Worm (Caenorhabditis elegans): Measurements from ENCODE around the gene ZK418.10.

ZK418.10 gene

DNA sequence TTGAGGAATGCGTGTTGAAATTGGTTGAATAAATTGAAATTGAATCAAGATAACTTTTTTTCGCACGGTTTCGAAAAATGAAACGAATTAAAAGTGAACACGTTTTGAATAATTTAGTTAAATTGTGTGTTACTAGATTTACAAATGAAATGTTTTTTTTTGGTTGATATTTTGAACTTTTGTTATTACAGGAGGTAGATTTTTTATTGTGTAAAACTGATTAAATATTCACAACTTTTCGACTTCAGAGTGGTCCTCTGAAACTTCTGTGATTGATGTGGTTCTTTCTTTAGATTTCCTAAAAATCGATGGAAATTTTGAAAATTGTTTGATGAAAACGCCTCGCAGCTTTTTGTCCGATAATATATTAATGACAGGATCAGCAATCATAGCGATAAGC lies 14.1 kb downstream of the ZK418.10 start, which contains the start of gene ZK418.13:
Gene ZK418.13, minus strand, starts transcription at position 101 of the 400 bp plus-strand sequence.
- TF ChIP-seq ZK546.5 (tag; optimal IDR thresholded peaks at IDR 0.05) (no peak), fos-1 (tag; optimal IDR thresholded peaks at IDR 0.05) (no peak), hmg-11 (tag; optimal IDR thresholded peaks at IDR 0.05) (no peak), ceh-9 (tag; optimal IDR thresholded peaks at IDR 0.05) (no peak)

DNA sequence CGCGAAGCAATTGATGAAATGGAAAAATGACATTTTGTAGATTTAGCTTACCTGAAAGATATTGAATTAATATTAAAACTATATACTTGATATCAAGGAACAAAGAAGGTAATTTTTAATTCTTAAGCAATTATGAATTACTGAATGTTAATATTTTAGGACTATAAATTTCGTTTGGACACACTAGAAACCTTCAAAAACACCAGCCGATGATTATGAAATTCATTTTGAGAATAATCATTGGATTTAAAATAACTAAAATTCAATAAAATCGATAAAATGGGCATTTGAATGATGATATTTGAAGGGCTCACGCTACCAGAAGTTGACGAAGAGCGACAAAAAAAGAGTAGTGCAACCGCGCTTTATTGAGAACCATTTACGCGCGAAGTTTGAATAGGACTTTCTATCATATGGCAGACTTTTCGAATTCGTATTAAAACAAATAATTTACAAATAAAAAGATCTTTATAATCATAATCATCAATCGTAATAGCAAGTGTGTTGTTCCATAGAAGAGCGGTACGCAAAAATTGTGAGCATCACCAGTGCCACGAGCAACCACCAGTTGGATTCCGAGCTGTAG lies 16.6 kb downstream of the ZK418.10 start, which contains the start of gene ZK418.5:
Gene ZK418.5, minus strand, starts transcription at position 51 of the 586 bp plus-strand sequence.
- TF ChIP-seq ceh-9 (tag; optimal IDR thresholded peaks at IDR 0.05), result no peak
- peak; percentile 9 for TF ChIP-seq lin-39 (tag; optimal IDR thresholded peaks at IDR 0.05)
- peak; percentile 14 for TF ChIP-seq nhr-25 (tag; optimal IDR thresholded peaks at IDR 0.05)
- no peak for TF ChIP-seq unc-62 (GFP tag; optimal IDR thresholded peaks at IDR 0.05)
- TF ChIP-seq nfya-1 (tag; optimal IDR thresholded peaks at IDR 0.05; ENCODE audit: insufficient read depth), result peak; percentile 53
- TF ChIP-seq pha-4 (tag; optimal IDR thresholded peaks at IDR 0.05), result peak; percentile 63
- no peak for TF ChIP-seq egl-5 (tag; optimal IDR thresholded peaks at IDR 0.05)
- no peak for TF ChIP-seq ZK546.5 (tag; optimal IDR thresholded peaks at IDR 0.05)
- TF ChIP-seq lin-15B (tag; optimal IDR thresholded peaks at IDR 0.05), result peak; percentile 62
- peak; percentile 16 for TF ChIP-seq R02D3.7 (tag; optimal IDR thresholded peaks at IDR 0.05)
- TF ChIP-seq hmg-11 (tag; optimal IDR thresholded peaks at IDR 0.05), result no peak
- peak; percentile 20 for TF ChIP-seq elt-2 (tag; optimal IDR thresholded peaks at IDR 0.05)
- TF ChIP-seq nhr-23 (tag; optimal IDR thresholded peaks at IDR 0.05), result peak; percentile 34

ce11 chrIII:7072452-7072851 lies 18.0 kb downstream of the ZK418.10 start, which contains the start of gene lin-37:
TSS of gene lin-37 (minus strand) at chrIII:7072552.
- TF ChIP-seq nhr-28 (tag; optimal IDR thresholded peaks at IDR 0.05), result no peak
- TF ChIP-seq pqm-1 (tag; optimal IDR thresholded peaks at IDR 0.05), result no peak
- no peak for TF ChIP-seq ztf-4 (tag; optimal IDR thresholded peaks at IDR 0.05)
- no peak for TF ChIP-seq aly-2 (tag; optimal IDR thresholded peaks at IDR 0.05)
- no peak for TF ChIP-seq eor-1 (tag; optimal IDR thresholded peaks at IDR 0.05)
- no peak for TF ChIP-seq ztf-11 (tag; optimal IDR thresholded peaks at IDR 0.05)
- TF ChIP-seq unc-39 (tag; optimal IDR thresholded peaks at IDR 0.05), result no peak

- no peak for TF ChIP-seq egl-5 (tag; optimal IDR thresholded peaks at IDR 0.05)
- TF ChIP-seq egl-27 (tag; optimal IDR thresholded peaks at IDR 0.05), result no peak
- no peak for TF ChIP-seq tbx-2 (tag; optimal IDR thresholded peaks at IDR 0.05)
- TF ChIP-seq daf-12 (tag; optimal IDR thresholded peaks at IDR 0.05), result no peak
- TF ChIP-seq lin-15B (tag; optimal IDR thresholded peaks at IDR 0.05), result no peak
- TF ChIP-seq nhr-237 (tag; optimal IDR thresholded peaks at IDR 0.05), result no peak
- TF ChIP-seq nhr-25 (tag; optimal IDR thresholded peaks at IDR 0.05), result no peak
- no peak for TF ChIP-seq fkh-2 (tag; optimal IDR thresholded peaks at IDR 0.05)
- no peak for TF ChIP-seq nhr-28 (tag; optimal IDR thresholded peaks at IDR 0.05)
- TF ChIP-seq snpc-4 (tag; optimal IDR thresholded peaks at IDR 0.05), result no peak
- TF ChIP-seq mml-1 (tag; optimal IDR thresholded peaks at IDR 0.05), result no peak
- no peak for TF ChIP-seq ama-1 (optimal IDR thresholded peaks at IDR 0.05)
- no peak for TF ChIP-seq zag-1 (tag; optimal IDR thresholded peaks at IDR 0.05)
- TF ChIP-seq fos-1 (tag; optimal IDR thresholded peaks at IDR 0.05), result no peak
- TF ChIP-seq nhr-23 (tag; optimal IDR thresholded peaks at IDR 0.05), result no peak
Observed at ce11 chrIII:7069981-7070380, 20.5 kb downstream of the ZK418.10 start, which contains the start of gene tmem-17. TSS of gene tmem-17 (plus strand) at chrIII:7070281.

- TF ChIP-seq tbx-2 (tag; optimal IDR thresholded peaks at IDR 0.05) (no peak), pha-4 (tag; optimal IDR thresholded peaks at IDR 0.05) (peak; percentile 69), nhr-25 (tag; optimal IDR thresholded peaks at IDR 0.05) (no peak), pqm-1 (tag; optimal IDR thresholded peaks at IDR 0.05) (no peak), fos-1 (tag; optimal IDR thresholded peaks at IDR 0.05) (no peak), snpc-4 (tag; optimal IDR thresholded peaks at IDR 0.05) (peak; percentile 32), nhr-67 (tag; optimal IDR thresholded peaks at IDR 0.05) (no peak), lin-15B (tag; optimal IDR thresholded peaks at IDR 0.05) (peak; percentile 52), nhr-23 (tag; optimal IDR thresholded peaks at IDR 0.05) (peak; percentile 25), hmg-11 (tag; optimal IDR thresholded peaks at IDR 0.05) (peak; percentile 55), nfya-1 (tag; optimal IDR thresholded peaks at IDR 0.05; ENCODE audit: insufficient read depth) (peak; percentile 46)
Observed at ce11 chrIII:7068520-7069113, 21.9 kb downstream of the ZK418.10 start, which contains the start of the genes ubc-18 and R01H2.8. TSS of gene ubc-18 (minus strand) at chrIII:7068570. TSS of gene R01H2.8 (plus strand) at chrIII:7069063.

Measured in whole organism, L3 larva.